Worm (Caenorhabditis elegans): ENCODE results near the gene B0410.3.

Gene B0410.3

ce11 chrX:2863946-2864345, 27.3 kb downstream of the B0410.3 start, which contains the start of gene F53B3.6:
Gene F53B3.6 (plus strand): TSS chrX:2864229.
- TF ChIP-seq ztf-11 (tag; optimal IDR thresholded peaks at IDR 0.05) (no peak), unc-120 (tag; optimal IDR thresholded peaks at IDR 0.05; ENCODE audit: poor library complexity, severe bottlenecking) (no peak), nhr-28 (tag; optimal IDR thresholded peaks at IDR 0.05) (no peak), pha-4 (tag; optimal IDR thresholded peaks at IDR 0.05) (no peak), ceh-39 (tag; optimal IDR thresholded peaks at IDR 0.05) (no peak), nhr-76 (tag; optimal IDR thresholded peaks at IDR 0.05) (no peak), blmp-1 (tag; optimal IDR thresholded peaks at IDR 0.05) (no peak), elt-1 (tag; optimal IDR thresholded peaks at IDR 0.05; ENCODE audit: borderline replicate concordance, insufficient read depth) (no peak), sptf-1 (tag; optimal IDR thresholded peaks at IDR 0.05) (no peak), elt-3 (tag; optimal IDR thresholded peaks at IDR 0.05) (no peak), nhr-12 (tag; optimal IDR thresholded peaks at IDR 0.05) (no peak), bed-3 (GFP tag; optimal IDR thresholded peaks at IDR 0.05) (no peak), cnd-1 (tag; optimal IDR thresholded peaks at IDR 0.05) (no peak), nhr-237 (tag; optimal IDR thresholded peaks at IDR 0.05) (no peak), hlh-1 (tag; optimal IDR thresholded peaks at IDR 0.05) (no peak), nhr-2 (tag; optimal IDR thresholded peaks at IDR 0.05) (no peak), mep-1 (tag; optimal IDR thresholded peaks at IDR 0.05) (no peak), sem-2 (GFP tag; optimal IDR thresholded peaks at IDR 0.05) (no peak), mab-5 (tag; optimal IDR thresholded peaks at IDR 0.05) (no peak), ham-2 (GFP tag; optimal IDR thresholded peaks at IDR 0.05) (no peak)

ce11 chrX:2862372-2862771, 28.9 kb downstream of the B0410.3 start, which contains the start of gene comt-1:
Gene comt-1 (minus strand): TSS chrX:2862472.
- TF ChIP-seq cnd-1 (tag; optimal IDR thresholded peaks at IDR 0.05) (no peak), lin-13 (tag; optimal IDR thresholded peaks at IDR 0.05) (no peak), snpc-4 (tag; optimal IDR thresholded peaks at IDR 0.05) (no peak), mab-5 (tag; optimal IDR thresholded peaks at IDR 0.05) (no peak), mls-2 (tag; optimal IDR thresholded peaks at IDR 0.05) (no peak), elt-1 (tag; optimal IDR thresholded peaks at IDR 0.05; ENCODE audit: borderline replicate concordance, insufficient read depth) (no peak), lin-32 (GFP tag; optimal IDR thresholded peaks at IDR 0.05) (no peak)

- TF ChIP-seq ceh-39 (tag; optimal IDR thresholded peaks at IDR 0.05): no peak
- no peak for TF ChIP-seq sptf-1 (tag; optimal IDR thresholded peaks at IDR 0.05)
- TF ChIP-seq unc-120 (tag; optimal IDR thresholded peaks at IDR 0.05; ENCODE audit: poor library complexity, severe bottlenecking): no peak
- no peak for TF ChIP-seq ces-1 (GFP tag; optimal IDR thresholded peaks at IDR 0.05)
- TF ChIP-seq snpc-4 (tag; optimal IDR thresholded peaks at IDR 0.05): no peak
- TF ChIP-seq lin-32 (GFP tag; optimal IDR thresholded peaks at IDR 0.05): no peak
- TF ChIP-seq lin-13 (tag; optimal IDR thresholded peaks at IDR 0.05): no peak
- no peak for TF ChIP-seq unc-39 (tag; optimal IDR thresholded peaks at IDR 0.05)
- TF ChIP-seq ceh-43 (GFP tag; optimal IDR thresholded peaks at IDR 0.05): no peak
- TF ChIP-seq drap-1 (GFP tag; optimal IDR thresholded peaks at IDR 0.05): no peak
Observed at ce11 chrX:2858380-2858779, 32.9 kb downstream of the B0410.3 start.

ce11 chrX:2857070-2857825, 34.0 kb downstream of the B0410.3 start, which contains the start of gene tra-4:
Gene tra-4 (minus strand): TSS chrX:2857603.
- peak; percentile 78 for TF ChIP-seq ceh-39 (tag; optimal IDR thresholded peaks at IDR 0.05)
- no peak for TF ChIP-seq nhr-28 (tag; optimal IDR thresholded peaks at IDR 0.05)

ce11 chrX:2853963-2854362, 37.3 kb downstream of the B0410.3 start:
- no peak for TF ChIP-seq nhr-28 (tag; optimal IDR thresholded peaks at IDR 0.05)
- TF ChIP-seq nhr-76 (tag; optimal IDR thresholded peaks at IDR 0.05): no peak
- no peak for TF ChIP-seq drap-1 (GFP tag; optimal IDR thresholded peaks at IDR 0.05)
- TF ChIP-seq flh-1 (GFP tag; optimal IDR thresholded peaks at IDR 0.05): no peak
- no peak for TF ChIP-seq mls-2 (tag; optimal IDR thresholded peaks at IDR 0.05)
- TF ChIP-seq unc-62 (GFP tag; optimal IDR thresholded peaks at IDR 0.05): no peak
- TF ChIP-seq unc-120 (tag; optimal IDR thresholded peaks at IDR 0.05; ENCODE audit: poor library complexity, severe bottlenecking): no peak
